Worm (Caenorhabditis elegans) whole organism, L2 larva: ENCODE data around the gene C16C4.18.

Experiments
- F13H6.1 ChIP-seq: sonication (generic microtip); optimal IDR thresholded peaks from 2 replicates; lab custom pipeline; 2016; ENCODE audit warnings: missing genetic modification characterization, missing compliant biosample characterization
- R02D3.7 ChIP-seq: fragments of 150-350 bp; optimal IDR thresholded peaks from 2 replicates; lab custom pipeline; 2014; ENCODE audit warnings: missing biosample characterization, missing genetic modification characterization
- Y55F3AM.14 ChIP-seq: fragments of 200-800 bp; sonication (Bioruptor generic); optimal IDR thresholded peaks from 2 replicates; lab custom pipeline; 2018; ENCODE audit warnings: mild to moderate bottlenecking, missing genetic modification characterization, missing compliant biosample characterization
- alr-1 ChIP-seq: fragments of 150-350 bp; optimal IDR thresholded peaks from 2 replicates; lab custom pipeline; 2014; ENCODE audit warnings: missing biosample characterization, missing genetic modification characterization
- aly-2 ChIP-seq: fragments of 150-350 bp; optimal IDR thresholded peaks from 2 replicates; lab custom pipeline; 2014; ENCODE audit warnings: missing biosample characterization, missing genetic modification characterization
- blmp-1 ChIP-seq: sonication (generic microtip); optimal IDR thresholded peaks from 2 replicates; lab custom pipeline; 2017; ENCODE audit warnings: missing genetic modification characterization, mild to moderate bottlenecking, missing compliant biosample characterization, antibody characterized with exemption, moderate library complexity; ENCODE audit not compliant: insufficient read depth
- ceh-16 ChIP-seq: fragments of 150-350 bp; optimal IDR thresholded peaks from 2 replicates; lab custom pipeline; 2014; ENCODE audit warnings: missing biosample characterization, missing genetic modification characterization
- ceh-82 ChIP-seq: fragments of 150-350 bp; optimal IDR thresholded peaks from 2 replicates; lab custom pipeline; 2014; ENCODE audit warnings: missing biosample characterization, missing genetic modification characterization
- crh-2 ChIP-seq: sonication (generic microtip); optimal IDR thresholded peaks from 2 replicates; lab custom pipeline; 2017; ENCODE audit warnings: missing biosample characterization, missing genetic modification characterization
- dmd-4 ChIP-seq: sonication (generic microtip); optimal IDR thresholded peaks from 2 replicates; lab custom pipeline; 2017; ENCODE audit warnings: missing biosample characterization, missing genetic modification characterization
- egl-27 ChIP-seq: sonication (generic microtip); optimal IDR thresholded peaks from 3 replicates; lab custom pipeline; 2017; ENCODE audit warnings: missing biosample characterization, missing genetic modification reagents, missing genetic modification characterization
- elt-3 ChIP-seq: sonication (generic microtip); optimal IDR thresholded peaks from 2 replicates; lab custom pipeline; 2017; ENCODE audit warnings: missing biosample characterization, missing genetic modification characterization
- fos-1 ChIP-seq: fragments of 150-350 bp; optimal IDR thresholded peaks from 2 replicates; lab custom pipeline; 2014; ENCODE audit warnings: missing biosample characterization, missing genetic modification characterization
- gmeb-1 ChIP-seq: fragments of 150-350 bp; optimal IDR thresholded peaks from 2 replicates; lab custom pipeline; 2014; ENCODE audit warnings: missing biosample characterization, missing genetic modification characterization
- lin-13 ChIP-seq: fragments of 150-350 bp; optimal IDR thresholded peaks from 2 replicates; lab custom pipeline; 2014; ENCODE audit warnings: missing biosample characterization, missing genetic modification reagents, missing genetic modification characterization
- lsy-2 ChIP-seq, 2 experiments: fragments of 150-350 bp in 1 of 2; sonication (generic microtip) in 1 of 2; optimal IDR thresholded peaks; 2 replicates each; lab custom pipeline; 2014 to 2017; ENCODE audit warnings: missing biosample characterization in 2 of 2, missing genetic modification characterization in 2 of 2
- mab-5 ChIP-seq: fragments of 150-350 bp; optimal IDR thresholded peaks from 2 replicates; lab custom pipeline; 2014; ENCODE audit warnings: missing biosample characterization, missing genetic modification characterization
- mbf-1 ChIP-seq: sonication (generic microtip); optimal IDR thresholded peaks from 2 replicates; lab custom pipeline; 2017; ENCODE audit warnings: missing biosample characterization, missing genetic modification characterization
- mdl-1 ChIP-seq, 2 experiments: fragments of 150-350 bp in 1 of 2; sonication (generic microtip) in 1 of 2; optimal IDR thresholded peaks; 2 replicates each; lab custom pipeline; 2017; ENCODE audit warnings: missing biosample characterization in 2 of 2, missing genetic modification characterization in 2 of 2
- nhr-11 ChIP-seq: fragments of 150-350 bp; optimal IDR thresholded peaks from 2 replicates; lab custom pipeline; 2014; ENCODE audit warnings: missing biosample characterization, missing genetic modification characterization
- nhr-129 ChIP-seq: fragments of 150-350 bp; optimal IDR thresholded peaks from 2 replicates; lab custom pipeline; 2014; ENCODE audit warnings: missing biosample characterization, missing genetic modification characterization
- nhr-21 ChIP-seq: fragments of 150-350 bp; optimal IDR thresholded peaks from 2 replicates; lab custom pipeline; 2014; ENCODE audit warnings: missing biosample characterization, missing genetic modification characterization
- nhr-23 ChIP-seq: fragments of 150-350 bp; optimal IDR thresholded peaks from 2 replicates; lab custom pipeline; 2014; ENCODE audit warnings: missing biosample characterization, missing genetic modification reagents, missing genetic modification characterization
- nhr-237 ChIP-seq: fragments of 150-350 bp; optimal IDR thresholded peaks from 2 replicates; lab custom pipeline; 2014; ENCODE audit warnings: missing biosample characterization, missing genetic modification characterization
- nhr-25 ChIP-seq: fragments of 150-350 bp; sonication (generic microtip); optimal IDR thresholded peaks from 3 replicates; lab custom pipeline; 2014; ENCODE audit warnings: missing biosample characterization, missing genetic modification characterization
- nhr-6 ChIP-seq: fragments of 150-350 bp; optimal IDR thresholded peaks from 2 replicates; lab custom pipeline; 2014; ENCODE audit warnings: missing biosample characterization, missing genetic modification characterization
- sem-4 ChIP-seq: fragments of 150-350 bp; optimal IDR thresholded peaks from 2 replicates; lab custom pipeline; 2014; ENCODE audit warnings: missing biosample characterization, missing genetic modification reagents, missing genetic modification characterization
- sma-9 ChIP-seq, 2 experiments: fragments of 150-350 bp in 1 of 2; sonication (generic microtip) in 1 of 2; optimal IDR thresholded peaks; 2 replicates each; lab custom pipeline; 2014 to 2016; ENCODE audit warnings: missing genetic modification characterization in 2 of 2, mild to moderate bottlenecking in 1 of 2, missing biosample characterization in 1 of 2, missing compliant biosample characterization in 1 of 2, missing genetic modification reagents in 1 of 2, moderate library complexity in 1 of 2
- unc-39 ChIP-seq: fragments of 150-350 bp; optimal IDR thresholded peaks from 2 replicates; lab custom pipeline; 2014; ENCODE audit warnings: missing biosample characterization, missing genetic modification characterization
- unc-55 ChIP-seq: fragments of 150-350 bp; sonication (generic microtip); optimal IDR thresholded peaks from 3 replicates; lab custom pipeline; 2014; ENCODE audit warnings: missing biosample characterization, missing genetic modification reagents, missing genetic modification characterization
- unc-62 ChIP-seq: fragments of 150-350 bp; optimal IDR thresholded peaks from 2 replicates; lab custom pipeline; 2014; ENCODE audit warnings: missing biosample characterization, missing genetic modification reagents, missing genetic modification characterization
- zag-1 ChIP-seq: fragments of 150-350 bp; optimal IDR thresholded peaks from 2 replicates; lab custom pipeline; 2014; ENCODE audit warnings: missing biosample characterization, missing genetic modification characterization
- ztf-4 ChIP-seq: fragments of 150-350 bp; optimal IDR thresholded peaks from 2 replicates; lab custom pipeline; 2014; ENCODE audit warnings: missing biosample characterization, missing genetic modification characterization

C16C4.18 gene

DNA sequence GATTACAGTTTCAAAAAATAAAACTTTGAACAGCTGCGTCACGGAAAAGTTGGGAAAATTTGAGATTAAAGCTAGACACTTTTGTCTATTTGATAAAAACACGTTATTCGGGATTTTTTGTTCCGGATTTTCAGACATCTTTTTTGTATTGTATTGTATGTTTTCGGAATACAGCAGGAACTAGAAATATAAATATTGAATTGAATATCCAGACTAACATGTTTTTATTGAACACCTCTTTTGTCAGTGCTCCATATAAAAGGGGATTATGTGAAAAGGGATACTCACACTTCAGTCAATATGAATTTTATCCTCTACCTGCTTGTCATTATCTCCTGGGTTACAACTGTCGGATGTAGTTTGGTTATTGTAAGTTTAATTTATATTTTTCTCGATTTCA is 32.8 kb upstream of the C16C4.18 start, which contains the start of gene C16C4.1:
TSS of gene C16C4.1 (plus strand) at position 301 of the 400 bp plus-strand sequence.
- TF ChIP-seq F13H6.1 (tag; lab: Kevin White, UChicago) (no peak), mbf-1 (tag; lab: Kevin White, UChicago) (no peak), lsy-2 (tag; optimal IDR thresholded peaks at IDR 0.05; lab: Kevin White, UChicago) (no peak), elt-3 (tag; lab: Kevin White, UChicago) (no peak), nhr-25 (no peak), nhr-23 (tag; lab: Kevin White, UChicago) (no peak), ceh-16 (tag; lab: Kevin White, UChicago) (no peak), unc-39 (tag; lab: Kevin White, UChicago) (no peak), nhr-237 (tag; lab: Kevin White, UChicago) (no peak)
- TF ChIP-seq, all 48 proteins: peak for 0

DNA sequence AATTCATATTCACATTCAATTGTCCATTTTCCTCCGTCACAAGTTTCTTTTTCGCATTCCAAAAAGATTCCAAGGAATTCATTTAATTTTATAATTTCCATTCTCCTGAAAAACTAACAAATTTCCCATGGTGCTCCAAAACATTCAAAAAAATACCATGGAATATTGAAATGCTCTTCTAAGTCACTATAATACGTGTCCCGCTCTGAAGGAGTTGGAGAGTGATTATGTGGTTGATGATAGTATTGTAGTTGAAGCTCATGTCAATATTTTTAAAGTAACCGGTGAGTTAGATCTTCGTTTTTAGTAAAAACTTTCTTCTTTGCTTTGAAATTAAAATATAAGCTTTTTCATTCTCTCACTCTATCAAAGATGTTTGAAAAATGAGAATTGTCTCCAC is 29.5 kb upstream of the C16C4.18 start, which contains the start of gene math-9:
TSS of gene math-9 (minus strand) at position 101 of the 400 bp plus-strand sequence.
- TF ChIP-seq gmeb-1 (no peak), unc-39 (tag; lab: Kevin White, UChicago) (no peak), nhr-23 (tag; lab: Kevin White, UChicago) (no peak), dmd-4 (tag; lab: Kevin White, UChicago) (no peak), mbf-1 (tag; lab: Kevin White, UChicago) (no peak), blmp-1 (tag; lab: Kevin White, UChicago) (no peak)

DNA sequence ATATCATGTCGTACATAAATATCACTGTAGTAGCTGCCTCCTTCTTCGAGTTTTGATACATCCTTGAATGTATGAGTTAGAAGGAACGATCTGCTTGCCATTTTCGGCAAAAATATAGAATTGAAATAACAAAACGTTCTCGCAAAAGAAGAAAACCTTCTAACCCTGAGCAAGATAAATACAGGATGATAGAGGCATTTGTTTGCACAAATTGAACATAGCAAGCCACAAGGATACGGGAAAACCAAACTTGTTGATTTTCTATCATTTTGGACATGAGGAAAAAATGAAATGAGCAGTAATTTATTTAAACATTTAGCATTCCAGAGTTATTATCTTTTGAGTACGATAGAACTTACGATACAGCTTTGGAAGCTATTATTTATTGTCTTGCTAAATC is 27.9 kb upstream of the C16C4.18 start, which contains the start of gene math-8:
TSS of gene math-8 (minus strand) at position 101 of the 400 bp plus-strand sequence.
- no peak for TF ChIP-seq mdl-1 (tag; optimal IDR thresholded peaks at IDR 0.05; lab: Kevin White, UChicago)
- no peak for TF ChIP-seq unc-62 (GFP tag; lab: Kevin White, UChicago)
- no peak for TF ChIP-seq Y55F3AM.14 (GFP tag; lab: Kevin White, UChicago)
- TF ChIP-seq unc-55, result no peak
- TF ChIP-seq nhr-11, result no peak
- no peak for TF ChIP-seq nhr-21 (tag; lab: Kevin White, UChicago)
- no peak for TF ChIP-seq dmd-4 (tag; lab: Kevin White, UChicago)
- no peak for TF ChIP-seq crh-2 (tag; lab: Kevin White, UChicago)
- no peak for TF ChIP-seq nhr-129
- TF ChIP-seq alr-1 (tag; lab: Kevin White, UChicago), result no peak
- no peak for TF ChIP-seq aly-2 (tag; lab: Kevin White, UChicago)
- TF ChIP-seq sem-4, result no peak
- TF ChIP-seq sma-9 (GFP tag; optimal IDR thresholded peaks at IDR 0.05; lab: Kevin White, UChicago), result no peak
- no peak for TF ChIP-seq sma-9 (tag; optimal IDR thresholded peaks at IDR 0.05; lab: Kevin White, UChicago)
- TF ChIP-seq zag-1 (tag; lab: Kevin White, UChicago), result no peak
- TF ChIP-seq lin-13 (GFP tag; lab: Kevin White, UChicago), result no peak
- no peak for TF ChIP-seq ceh-82 (tag; lab: Kevin White, UChicago)
- no peak for TF ChIP-seq fos-1 (tag; lab: Kevin White, UChicago)
- no peak for TF ChIP-seq R02D3.7 (tag; lab: Kevin White, UChicago)
- no peak for TF ChIP-seq mab-5
- TF ChIP-seq ceh-16 (tag; lab: Kevin White, UChicago), result no peak
- TF ChIP-seq, all 48 proteins: peak for 0

DNA sequence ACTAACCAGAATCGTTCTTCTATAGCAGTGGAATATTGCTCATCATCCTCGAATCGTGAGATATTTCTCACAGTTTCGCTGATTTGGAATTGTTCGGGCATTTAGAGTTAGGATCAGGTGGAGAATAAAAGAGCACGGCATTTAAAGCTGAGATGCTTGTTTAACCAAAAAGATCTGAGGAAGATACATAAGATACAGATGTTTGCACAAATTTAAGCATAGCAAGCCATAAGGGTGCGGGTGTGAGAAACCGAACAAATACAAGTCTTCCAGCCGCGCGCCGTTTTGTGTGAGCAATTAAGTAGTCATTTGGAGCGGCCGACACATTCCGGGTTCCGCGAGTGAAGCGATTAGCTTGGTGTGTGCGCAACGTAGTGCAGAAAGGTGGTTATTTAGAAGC is 25.2 kb upstream of the C16C4.18 start, which contains the start of gene math-7:
TSS of gene math-7 (minus strand) at position 101 of the 400 bp plus-strand sequence.
- TF ChIP-seq nhr-25 (no peak), nhr-21 (tag; lab: Kevin White, UChicago) (no peak), nhr-11 (no peak), ztf-4 (tag; lab: Kevin White, UChicago) (no peak), fos-1 (tag; lab: Kevin White, UChicago) (no peak), unc-39 (tag; lab: Kevin White, UChicago) (no peak), nhr-6 (tag; lab: Kevin White, UChicago) (no peak)

DNA sequence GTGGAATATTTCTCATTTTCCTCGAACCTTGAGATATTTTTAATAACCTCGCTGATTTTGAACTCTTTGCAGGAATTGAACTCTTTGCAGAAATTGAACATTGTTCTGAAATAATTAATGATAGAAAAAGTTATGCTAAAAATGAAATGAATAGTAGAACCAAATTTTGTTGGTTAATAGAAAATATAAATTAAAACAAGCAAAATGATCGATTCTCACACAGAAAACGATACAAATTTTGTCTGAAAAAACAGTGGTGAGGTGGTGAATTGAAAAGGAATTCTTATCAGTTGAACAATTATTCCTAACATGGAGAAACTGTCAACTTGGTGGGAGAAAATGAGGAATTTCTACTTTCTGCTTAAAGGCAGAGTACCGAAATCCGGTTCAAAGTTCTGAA is 23.5 kb upstream of the C16C4.18 start, which contains the start of gene math-6:
TSS of gene math-6 (minus strand) at position 101 of the 400 bp plus-strand sequence.
- no peak for TF ChIP-seq egl-27 (tag; lab: Kevin White, UChicago)
- no peak for TF ChIP-seq sma-9 (GFP tag; optimal IDR thresholded peaks at IDR 0.05; lab: Kevin White, UChicago)
- TF ChIP-seq sma-9 (tag; optimal IDR thresholded peaks at IDR 0.05; lab: Kevin White, UChicago), result no peak
- no peak for TF ChIP-seq unc-62 (GFP tag; lab: Kevin White, UChicago)
- TF ChIP-seq gmeb-1, result no peak
- no peak for TF ChIP-seq nhr-23 (tag; lab: Kevin White, UChicago)
- no peak for TF ChIP-seq nhr-25
- TF ChIP-seq dmd-4 (tag; lab: Kevin White, UChicago), result no peak
- TF ChIP-seq unc-39 (tag; lab: Kevin White, UChicago), result no peak
- TF ChIP-seq crh-2 (tag; lab: Kevin White, UChicago), result no peak
- TF ChIP-seq nhr-6 (tag; lab: Kevin White, UChicago), result no peak
- no peak for TF ChIP-seq blmp-1 (tag; lab: Kevin White, UChicago)
